Fruit fly (Drosophila melanogaster): ENCODE measurements around the gene IP3K2.

The IP3K2 gene

DNA sequence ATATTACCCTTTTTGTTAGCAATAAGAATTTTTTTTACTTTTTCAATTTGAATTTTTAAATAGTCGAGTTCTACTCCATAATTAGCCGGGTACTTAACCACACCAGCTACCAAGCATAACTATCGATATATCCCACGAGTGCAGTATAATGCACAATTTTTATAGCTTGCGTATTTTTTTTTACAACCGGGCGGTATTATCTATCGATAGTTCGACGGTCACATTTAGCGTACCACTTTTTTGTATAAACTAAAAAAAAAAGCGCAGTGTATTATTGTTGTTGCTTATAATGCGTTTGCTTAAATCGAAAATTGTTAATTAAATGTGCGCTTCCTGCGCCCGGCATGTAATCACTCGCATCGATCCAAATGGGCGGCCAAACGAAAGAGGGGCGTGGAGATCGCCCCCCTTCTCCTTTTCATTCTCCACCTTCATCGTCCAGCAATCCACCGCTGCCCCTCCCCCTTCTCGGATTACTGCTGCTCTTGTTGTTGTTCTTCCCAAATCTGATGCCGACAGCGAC, 15.5 kb upstream of the IP3K2 start, which contains the start of gene Remo (continued):
- TF ChIP-seq mirr (GFP tag; optimal IDR thresholded peaks at IDR 0.05) (no peak), CG8765 (GFP tag; IDR thresholded peaks at IDR 0.05) (no peak), CG9817 (tag; optimal IDR thresholded peaks at IDR 0.05) (no peak), trem (tag; optimal IDR thresholded peaks at IDR 0.05) (peak; percentile 34), CG18764 (GFP tag; optimal IDR thresholded peaks at IDR 0.05) (no peak), CG3838 (GFP tag; optimal IDR thresholded peaks at IDR 0.05) (no peak), CG34376 (GFP tag; optimal IDR thresholded peaks at IDR 0.05) (no peak), Six4 (GFP tag; optimal IDR thresholded peaks at IDR 0.05) (no peak), CG12071 (GFP tag; optimal IDR thresholded peaks at IDR 0.05) (no peak), CG10543 (GFP tag; optimal IDR thresholded peaks at IDR 0.05) (no peak), CG31365 (tag; optimal IDR thresholded peaks at IDR 0.05) (no peak), zf30C (GFP tag; optimal IDR thresholded peaks at IDR 0.05) (peak; percentile 91), Spps (tag; optimal IDR thresholded peaks at IDR 0.05) (no peak), CG13624 (GFP tag; optimal IDR thresholded peaks at IDR 0.05) (no peak), br (optimal IDR thresholded peaks at IDR 0.05) (no peak), her (GFP tag; optimal IDR thresholded peaks at IDR 0.05) (no peak), tna (GFP tag; IDR thresholded peaks at IDR 0.05; ENCODE audit: partially characterized antibody) (no peak), CHES-1-like (GFP tag; optimal IDR thresholded peaks at IDR 0.05) (no peak), z (GFP tag; IDR thresholded peaks at IDR 0.05) (no peak), CG6765 (GFP tag; optimal IDR thresholded peaks at IDR 0.05) (no peak), pb (GFP tag; optimal IDR thresholded peaks at IDR 0.05) (no peak), al (GFP tag; IDR thresholded peaks at IDR 0.05) (no peak), Bteb2 (GFP tag; optimal IDR thresholded peaks at IDR 0.05) (no peak), luna (GFP tag; optimal IDR thresholded peaks at IDR 0.05) (no peak), bigmax (GFP tag; optimal IDR thresholded peaks at IDR 0.05) (no peak), CG18599 (GFP tag; optimal IDR thresholded peaks at IDR 0.05) (no peak), CG8290 (GFP tag; optimal IDR thresholded peaks at IDR 0.05) (no peak), CG8290 (tag; optimal IDR thresholded peaks at IDR 0.05) (no peak), Hr78 (GFP tag; optimal IDR thresholded peaks at IDR 0.05) (peak in 1 of 2 experiments; percentile 95), pan (optimal IDR thresholded peaks at IDR 0.05) (no peak), pan (GFP tag; optimal IDR thresholded peaks at IDR 0.05 in 1 of 2, IDR thresholded peaks at IDR 0.05 in 1 of 2) (no peak), CG4617 (GFP tag; optimal IDR thresholded peaks at IDR 0.05; ENCODE audit: borderline replicate concordance) (peak; percentile 66), pum (GFP tag; optimal IDR thresholded peaks at IDR 0.05) (no peak), CG31224 (GFP tag; IDR thresholded peaks at IDR 0.05) (no peak), salm (tag; optimal IDR thresholded peaks at IDR 0.05) (no peak), CG12942 (GFP tag; optimal IDR thresholded peaks at IDR 0.05) (no peak), CG12391 (tag; optimal IDR thresholded peaks at IDR 0.05) (no peak), maf-S (GFP tag; optimal IDR thresholded peaks at IDR 0.05) (no peak), D (optimal IDR thresholded peaks at IDR 0.05) (no peak), D (GFP tag; optimal IDR thresholded peaks at IDR 0.05) (no peak), schlank (tag; optimal IDR thresholded peaks at IDR 0.05) (no peak), ci (GFP tag; IDR thresholded peaks at IDR 0.05) (0 out of 3 replicates have a peak, but pooled peaks have one; percentile 33), Elba2 (GFP tag; optimal IDR thresholded peaks at IDR 0.05) (peak; percentile 89), eve (GFP tag; optimal IDR thresholded peaks at IDR 0.05) (no peak), dysf (GFP tag; IDR thresholded peaks at IDR 0.05) (no peak), mld (GFP tag; IDR thresholded peaks at IDR 0.05; ENCODE audit: partially characterized antibody) (no peak), CG11398 (GFP tag; optimal IDR thresholded peaks at IDR 0.05) (no peak), CG10267 (tag; optimal IDR thresholded peaks at IDR 0.05) (peak; percentile 46), CG18619 (GFP tag; optimal IDR thresholded peaks at IDR 0.05) (no peak), Ets97D (GFP tag; optimal IDR thresholded peaks at IDR 0.05) (peak; percentile 51), psq (GFP tag; optimal IDR thresholded peaks at IDR 0.05) (no peak), dati (GFP tag; IDR thresholded peaks at IDR 0.05) (no peak), Mad (GFP tag; optimal IDR thresholded peaks at IDR 0.05) (no peak)

Measured in whole organism, embryonic.